Fruit fly (Drosophila melanogaster) whole organism, wandering third instar larva: ENCODE measurements around the gene CG32260.

Experiments
- CG9705 ChIP-seq: fragments of 200-800 bp; sonication (Bioruptor generic); optimal IDR thresholded peaks from 2 replicates; lab custom pipeline; 2018; ENCODE audit warnings: missing biosample characterization, mild to moderate bottlenecking, missing genetic modification characterization
- CrebA ChIP-seq: fragments of 200-800 bp; sonication (Bioruptor generic); optimal IDR thresholded peaks from 2 replicates; lab custom pipeline; 2016; ENCODE audit warnings: missing biosample characterization, mild to moderate bottlenecking, missing genetic modification characterization, borderline replicate concordance
- Dif ChIP-seq: fragments of 200-275, 200-300 bp; sonication (Bioruptor generic); optimal IDR thresholded peaks from 2 replicates; lab custom pipeline; 2018; ENCODE audit warnings: missing biosample characterization, missing genetic modification characterization; ENCODE audit not compliant: partially characterized antibody
- GATAd ChIP-seq: sonication (Bioruptor generic); optimal IDR thresholded peaks from 2 replicates; lab custom pipeline; 2016; ENCODE audit warnings: missing biosample characterization, missing genetic modification characterization
- HLH106 ChIP-seq: fragments of 200-800 bp; optimal IDR thresholded peaks from 3 replicates; lab custom pipeline; 2019; ENCODE audit warnings: missing biosample characterization, mild to moderate bottlenecking, missing genetic modification characterization, moderate library complexity
- Hnf4 ChIP-seq: fragments of 200-800 bp; sonication (Bioruptor generic); optimal IDR thresholded peaks from 2 replicates; lab custom pipeline; 2016; ENCODE audit warnings: missing biosample characterization, mild to moderate bottlenecking, missing genetic modification characterization
- Hr83 ChIP-seq: fragments of 200-300 bp; sonication (Bioruptor generic); optimal IDR thresholded peaks from 2 replicates; lab custom pipeline; 2016; ENCODE audit warnings: missing biosample characterization, mild to moderate bottlenecking, missing genetic modification characterization, moderate library complexity; ENCODE audit not compliant: poor library complexity, severe bottlenecking
- Jra ChIP-seq: sonication (Bioruptor generic); optimal IDR thresholded peaks from 2 replicates; lab custom pipeline; 2016; ENCODE audit warnings: missing biosample characterization, missing genetic modification characterization
- Mio ChIP-seq: sonication (Bioruptor generic); optimal IDR thresholded peaks from 2 replicates; lab custom pipeline; 2016; ENCODE audit warnings: missing biosample characterization, missing genetic modification characterization
- Myc ChIP-seq: fragments of >200 bp; optimal IDR thresholded peaks from 2 replicates; lab custom pipeline; 2017
- N ChIP-seq: fragments of >200 bp; optimal IDR thresholded peaks from 2 replicates; lab custom pipeline; 2018; ENCODE audit warnings: missing biosample characterization, missing external identifiers, missing genetic modification characterization
- OdsH ChIP-seq: fragments of 200-800 bp; sonication (Bioruptor generic); optimal IDR thresholded peaks from 2 replicates; lab custom pipeline; 2016; ENCODE audit warnings: missing biosample characterization, mild to moderate bottlenecking, missing genetic modification characterization
- Rel ChIP-seq, 2 experiments: fragments of 200-800 bp; sonication (Bioruptor generic) in 1 of 2; optimal IDR thresholded peaks; 2 replicates in 1 of 2; 3 replicates in 1 of 2; lab custom pipeline; 2016 to 2019; ENCODE audit warnings: mild to moderate bottlenecking in 2 of 2, missing biosample characterization in 2 of 2, missing genetic modification characterization in 2 of 2, moderate library complexity in 1 of 2
- Sp1 ChIP-seq: fragments of 200-800 bp; sonication (Bioruptor generic); optimal IDR thresholded peaks from 3 replicates; lab custom pipeline; 2019; ENCODE audit warnings: missing biosample characterization, mild to moderate bottlenecking, missing genetic modification characterization, moderate library complexity
- Vsx2 ChIP-seq: fragments of 200-300, 225-300 bp; sonication (Bioruptor generic); optimal IDR thresholded peaks from 2 replicates; lab custom pipeline; 2018; ENCODE audit warnings: missing biosample characterization, missing genetic modification characterization; ENCODE audit not compliant: partially characterized antibody
- br ChIP-seq: fragments of 200-800 bp; sonication (Bioruptor generic); optimal IDR thresholded peaks from 2 replicates; lab custom pipeline; 2016; ENCODE audit warnings: missing biosample characterization, missing genetic modification characterization
- brk ChIP-seq: fragments of 200-800 bp; sonication (Bioruptor generic); optimal IDR thresholded peaks from 2 replicates; lab custom pipeline; 2016; ENCODE audit warnings: missing biosample characterization, mild to moderate bottlenecking, missing genetic modification characterization
- dl ChIP-seq, 2 experiments: fragments of 175-275, 200-275 bp in 1 of 2; fragments of 200-275 bp in 1 of 2; sonication (Bioruptor generic); optimal IDR thresholded peaks; lab custom pipeline; 2018; ENCODE audit warnings: mild to moderate bottlenecking in 2 of 2, missing biosample characterization in 2 of 2, missing genetic modification characterization in 2 of 2, moderate library complexity in 2 of 2; ENCODE audit not compliant: partially characterized antibody in 2 of 2, insufficient read depth in 1 of 2
- dmrt93B ChIP-seq: fragments of 200-800 bp; sonication (Bioruptor generic); optimal IDR thresholded peaks from 2 replicates; lab custom pipeline; 2018; ENCODE audit warnings: missing biosample characterization, mild to moderate bottlenecking, missing genetic modification characterization
- dsf ChIP-seq: sonication (Bioruptor generic); optimal IDR thresholded peaks from 2 replicates; lab custom pipeline; 2016; ENCODE audit warnings: missing biosample characterization, missing genetic modification characterization, borderline replicate concordance
- ey ChIP-seq: fragments of 200-800 bp; sonication (Bioruptor generic); optimal IDR thresholded peaks from 2 replicates; lab custom pipeline; 2016; ENCODE audit warnings: missing biosample characterization, missing genetic modification characterization
- foxo ChIP-seq, 2 experiments: fragments of 200-800 bp; sonication (Bioruptor generic); optimal IDR thresholded peaks; 2 replicates in 1 of 2; 3 replicates in 1 of 2; lab custom pipeline; 2016 to 2017; ENCODE audit warnings: missing biosample characterization in 2 of 2, missing genetic modification characterization in 2 of 2
- fru ChIP-seq: fragments of 200-800 bp; sonication (Bioruptor generic); optimal IDR thresholded peaks from 3 replicates; lab custom pipeline; 2016; ENCODE audit warnings: missing biosample characterization, mild to moderate bottlenecking, missing genetic modification characterization
- h ChIP-seq: fragments of 200-800 bp; sonication (Bioruptor generic); optimal IDR thresholded peaks from 3 replicates; lab custom pipeline; 2016; ENCODE audit warnings: missing biosample characterization, mild to moderate bottlenecking, missing genetic modification characterization
- lola ChIP-seq: fragments of >200 bp; optimal IDR thresholded peaks from 2 replicates; lab custom pipeline; 2017; ENCODE audit warnings: missing biosample characterization, missing genetic modification characterization
- pan ChIP-seq: fragments of >200 bp; optimal IDR thresholded peaks from 2 replicates; lab custom pipeline; 2017
- psq ChIP-seq: fragments of 200-800 bp; sonication (Bioruptor generic); optimal IDR thresholded peaks from 3 replicates; lab custom pipeline; 2017; ENCODE audit warnings: missing biosample characterization, mild to moderate bottlenecking, missing genetic modification characterization, moderate library complexity
- rgr ChIP-seq: fragments of 200-800 bp; sonication (Bioruptor generic); optimal IDR thresholded peaks from 3 replicates; lab custom pipeline; 2016; ENCODE audit warnings: missing biosample characterization, mild to moderate bottlenecking, missing genetic modification characterization
- sage ChIP-seq: fragments of 200-800 bp; sonication (Bioruptor generic); optimal IDR thresholded peaks from 2 replicates; lab custom pipeline; 2016; ENCODE audit warnings: missing biosample characterization, mild to moderate bottlenecking, missing genetic modification characterization
- sv ChIP-seq: fragments of 200-800 bp; sonication (Bioruptor generic); optimal IDR thresholded peaks from 3 replicates; lab custom pipeline; 2016; ENCODE audit warnings: missing biosample characterization, missing genetic modification characterization
- woc ChIP-seq: sonication (Bioruptor generic); optimal IDR thresholded peaks from 2 replicates; lab custom pipeline; 2016; ENCODE audit warnings: missing biosample characterization, mild to moderate bottlenecking, missing genetic modification characterization

CG32260 gene

DNA sequence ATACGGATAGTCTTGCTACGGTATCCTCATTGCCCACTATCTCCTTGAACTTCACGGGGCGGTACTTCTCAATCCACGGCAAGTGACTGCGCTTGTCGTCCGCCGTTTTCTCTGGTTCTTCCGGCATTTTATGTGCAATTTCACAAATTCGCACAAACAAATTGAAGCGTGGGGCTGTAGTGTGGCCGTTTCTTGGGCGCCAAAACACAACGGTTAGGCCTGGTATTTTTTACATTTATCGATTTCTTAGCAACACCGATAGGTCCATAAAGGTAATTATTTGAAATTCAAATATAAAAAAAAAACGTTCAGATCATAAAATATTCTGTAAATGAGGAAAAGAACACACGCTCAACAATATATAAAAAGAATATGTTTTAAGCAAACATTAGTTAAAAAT lies 6.3 kb upstream of the CG32260 start, which contains the start of gene RfC4:
Gene RfC4 (minus strand): TSS at position 182 of the 400 bp plus-strand sequence.
- TF ChIP-seq h (GFP tag; lab: Kevin White, UChicago), result no peak
- TF ChIP-seq GATAd, result no peak
- TF ChIP-seq sage (GFP tag; lab: Kevin White, UChicago), result no peak
- TF ChIP-seq fru (GFP tag; lab: Kevin White, UChicago), result no peak
- no peak for TF ChIP-seq Hnf4 (GFP tag; lab: Kevin White, UChicago)
- TF ChIP-seq Vsx2 (GFP tag; lab: Kevin White, UChicago), result no peak
- TF ChIP-seq Jra (GFP tag; lab: Kevin White, UChicago), result no peak
- TF ChIP-seq sv (GFP tag; lab: Kevin White, UChicago), result no peak
- no peak for TF ChIP-seq foxo (GFP tag; optimal IDR thresholded peaks at IDR 0.05; lab: Kevin White, UChicago)
- TF ChIP-seq br (GFP tag; lab: Kevin White, UChicago), result no peak
- TF ChIP-seq N (GFP tag; lab: Kevin White, UChicago), result no peak
- no peak for TF ChIP-seq Dif (GFP tag; lab: Kevin White, UChicago)
- TF ChIP-seq rgr, result no peak
- TF ChIP-seq brk, result no peak
- TF ChIP-seq CrebA (GFP tag; lab: Kevin White, UChicago), result no peak
- no peak for TF ChIP-seq Sp1 (GFP tag; lab: Kevin White, UChicago)
- no peak for TF ChIP-seq OdsH
- no peak for TF ChIP-seq dl (GFP tag; optimal IDR thresholded peaks at IDR 0.05; lab: Kevin White, UChicago; ENCODE audit: insufficient read depth in 1 of 2, partially characterized antibody in 2 of 2)

DNA sequence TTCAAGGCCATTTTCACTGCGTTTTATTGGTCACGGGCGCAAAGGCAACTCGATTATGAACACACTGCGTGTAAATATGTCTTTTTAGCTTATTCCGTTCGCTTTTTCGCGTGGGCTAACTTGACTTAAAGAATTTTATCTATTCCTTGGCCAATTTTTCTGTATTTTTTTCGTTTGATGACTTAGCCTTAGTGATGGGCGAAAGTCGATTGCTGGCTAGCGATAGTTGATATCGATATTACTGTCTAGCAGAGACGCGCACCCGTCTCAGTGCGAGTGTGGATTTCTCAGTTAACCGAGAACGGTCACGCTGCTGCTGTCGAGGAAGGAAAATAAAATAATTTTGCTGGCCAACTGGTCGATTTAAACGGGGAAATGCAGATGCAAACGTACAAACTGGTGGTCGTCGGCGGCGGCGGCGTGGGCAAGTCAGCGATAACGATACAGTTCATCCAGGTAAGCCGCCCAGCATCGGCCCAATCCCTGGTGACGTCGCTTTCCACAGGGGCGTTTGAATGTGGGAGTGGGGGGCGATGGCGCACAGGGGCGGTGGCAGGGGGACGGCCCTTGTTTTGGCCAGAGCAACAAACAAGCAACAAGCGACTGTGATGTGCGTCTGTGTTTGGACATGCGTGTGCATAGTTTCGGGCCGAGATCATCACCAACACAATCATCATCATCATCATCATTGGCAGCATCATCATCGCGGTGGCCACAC lies 3.2 kb upstream of the CG32260 start, which contains the start of the genes Rop and Ras64B:
Gene Rop (minus strand): TSS at position 193 of the 718 bp plus-strand sequence.
Gene Ras64B (plus strand): TSS at position 273 of the 718 bp plus-strand sequence.
- TF ChIP-seq Jra (GFP tag; lab: Kevin White, UChicago) (peak; percentile 20), lola (no peak), Hr83 (GFP tag; lab: Kevin White, UChicago) (peak; percentile 31), h (GFP tag; lab: Kevin White, UChicago) (peak; percentile 33), br (GFP tag; lab: Kevin White, UChicago) (no peak), dmrt93B (no peak), HLH106 (peak; percentile 9), ey (no peak), CrebA (GFP tag; lab: Kevin White, UChicago) (no peak), dsf (GFP tag; lab: Kevin White, UChicago) (no peak), brk (no peak), Mio (no peak), woc (GFP tag; lab: Kevin White, UChicago) (no peak), N (GFP tag; lab: Kevin White, UChicago) (no peak), Dif (GFP tag; lab: Kevin White, UChicago) (no peak), Rel (GFP tag; optimal IDR thresholded peaks at IDR 0.05; lab: Kevin White, UChicago) (no peak), Rel (tag; optimal IDR thresholded peaks at IDR 0.05; lab: Kevin White, UChicago) (peak; percentile 77), Hnf4 (GFP tag; lab: Kevin White, UChicago) (no peak), Sp1 (GFP tag; lab: Kevin White, UChicago) (peak; percentile 46), OdsH (peak; percentile 28), GATAd (no peak), dl (GFP tag; optimal IDR thresholded peaks at IDR 0.05; lab: Kevin White, UChicago; ENCODE audit: insufficient read depth in 1 of 2, partially characterized antibody in 2 of 2) (no peak), psq (peak; percentile 10), sv (GFP tag; lab: Kevin White, UChicago) (no peak), pan (lab: Kevin White, UChicago) (no peak)

DNA sequence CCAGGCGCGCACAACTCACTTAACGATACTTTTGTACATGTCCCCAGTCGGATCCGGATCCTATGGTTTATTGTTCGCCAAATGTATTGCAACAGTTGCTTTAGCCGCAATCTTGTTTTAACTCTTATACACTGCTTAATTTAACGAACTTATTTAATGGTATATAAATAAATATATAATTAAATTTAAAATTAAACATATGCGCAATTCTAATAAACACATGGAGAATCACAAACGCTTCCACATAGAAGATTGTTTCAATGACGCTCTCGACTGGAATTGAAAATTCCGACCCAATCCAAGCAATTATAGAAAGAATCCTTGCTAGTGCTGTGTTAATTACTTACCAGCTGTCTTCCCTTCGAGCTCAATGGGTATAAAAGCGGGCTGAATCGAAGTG lies 997 bp upstream of the CG32260 start, which contains the start of gene Akh:
Gene Akh (plus strand): TSS at position 301 of the 400 bp plus-strand sequence.
- no peak for TF ChIP-seq Hr83 (GFP tag; lab: Kevin White, UChicago)
- no peak for TF ChIP-seq sage (GFP tag; lab: Kevin White, UChicago)
- TF ChIP-seq lola, result no peak
- TF ChIP-seq GATAd, result no peak
- no peak for TF ChIP-seq br (GFP tag; lab: Kevin White, UChicago)
- no peak for TF ChIP-seq CG9705 (GFP tag; lab: Kevin White, UChicago)
- TF ChIP-seq Hnf4 (GFP tag; lab: Kevin White, UChicago), result no peak
- TF ChIP-seq foxo (GFP tag; optimal IDR thresholded peaks at IDR 0.05; lab: Kevin White, UChicago), result no peak
- TF ChIP-seq fru (GFP tag; lab: Kevin White, UChicago), result no peak
- no peak for TF ChIP-seq pan (lab: Kevin White, UChicago)
- no peak for TF ChIP-seq Myc (lab: Kevin White, UChicago)
- TF ChIP-seq sv (GFP tag; lab: Kevin White, UChicago), result no peak
- TF ChIP-seq h (GFP tag; lab: Kevin White, UChicago), result no peak
